ENCODE assay signal across 1 fruit fly cellular context in the genomic region with DNA sequence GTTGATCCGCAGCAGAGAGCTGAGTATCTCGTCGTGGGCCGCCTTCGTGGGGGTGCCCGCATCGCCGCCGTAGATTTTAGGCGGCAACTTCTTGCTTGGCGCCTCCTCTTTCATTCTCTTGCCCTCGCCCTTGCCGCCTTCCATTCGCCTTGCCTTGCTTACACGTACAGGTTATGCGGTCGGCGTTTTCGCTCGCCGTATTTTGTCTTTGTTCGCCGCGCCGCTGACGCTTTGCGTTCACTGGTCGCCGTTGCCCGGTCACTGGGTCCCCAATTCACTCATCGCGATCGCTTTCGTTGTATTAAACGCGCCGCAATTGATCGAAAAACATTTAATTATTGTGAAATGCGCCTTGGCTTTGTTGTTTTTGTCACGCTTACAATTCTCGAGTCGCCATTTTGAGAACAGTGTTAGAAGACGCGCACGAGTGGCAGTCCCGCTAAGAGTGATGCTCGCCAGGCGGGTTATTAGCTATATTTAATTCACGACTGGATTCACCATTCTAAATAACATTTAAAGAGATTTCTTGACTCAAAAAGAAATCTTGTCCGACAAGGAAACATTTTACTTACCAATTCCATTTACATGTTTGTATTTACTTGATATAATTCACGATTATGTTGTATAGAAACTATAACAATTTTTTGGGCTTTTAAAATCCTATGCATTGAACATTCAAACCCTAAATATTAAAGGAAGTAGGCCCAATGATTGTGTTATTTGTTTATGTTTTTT.
TF ChIP-seq lines count a peak whose summit lies in the region.

A gene (minus strand): TSS at position 396 of the 735 bp plus-strand sequence.

TF ChIP-seq in whole organism, embryonic, 481 proteins besides CTCF, POLR2A, EP300 and RAD21 (continued from another document):
- TF ChIP-seq Doc3 (GFP tag; IDR thresholded peaks at IDR 0.05; lab: Robert Waterston, UW; ENCODE audit: partially characterized antibody) (0 out of 3 replicates have a peak, but pooled peaks have one; percentile 45), tna (GFP tag; IDR thresholded peaks at IDR 0.05; lab: Robert Waterston, UW; ENCODE audit: partially characterized antibody) (no peak), TFAM (GFP tag; optimal IDR thresholded peaks at IDR 0.05; lab: Kevin White, UChicago) (no peak), CG14441 (GFP tag; IDR thresholded peaks at IDR 0.05; lab: Robert Waterston, UW) (no peak), CG9817 (tag; optimal IDR thresholded peaks at IDR 0.05; lab: Kevin White, UChicago) (peak; percentile 16), Hmr (GFP tag; optimal IDR thresholded peaks at IDR 0.05; lab: Kevin White, UChicago) (no peak), YL-1 (GFP tag; optimal IDR thresholded peaks at IDR 0.05; lab: Kevin White, UChicago) (peak; percentile 87), Oli (tag; optimal IDR thresholded peaks at IDR 0.05; lab: Kevin White, UChicago) (peak; percentile 10), tio (GFP tag; optimal IDR thresholded peaks at IDR 0.05; lab: Kevin White, UChicago) (no peak), sug (tag; optimal IDR thresholded peaks at IDR 0.05; lab: Kevin White, UChicago) (peak; percentile 34), ATbp (GFP tag; optimal IDR thresholded peaks at IDR 0.05; lab: Kevin White, UChicago) (no peak), luna (GFP tag; optimal IDR thresholded peaks at IDR 0.05; lab: Kevin White, UChicago) (no peak), ham (GFP tag; IDR thresholded peaks at IDR 0.05; lab: Robert Waterston, UW) (no peak), ranshi (GFP tag; IDR thresholded peaks at IDR 0.05; lab: Robert Waterston, UW) (0 out of 2 replicates have a peak, but pooled peaks have one; percentile 13), Atf6 (GFP tag; IDR thresholded peaks at IDR 0.05; lab: Robert Waterston, UW) (no peak), CG34422 (GFP tag; IDR thresholded peaks at IDR 0.05; lab: Robert Waterston, UW) (peak; percentile 92; the same call in 2 of the 3 replicates), slbo (GFP tag; IDR thresholded peaks at IDR 0.05; lab: Robert Waterston, UW) (peak; percentile 62), bigmax (GFP tag; optimal IDR thresholded peaks at IDR 0.05; lab: Kevin White, UChicago) (peak; percentile 91)
